Fruit fly (Drosophila melanogaster): ENCODE data around the gene fws.
A peak's percentile ranks its signal among the peaks of the same experiment; 100 is the strongest.

Gene fws

dm6 chr2L:17500946-17501451 lies 20.2 kb upstream of the fws start, which contains the start of the genes mEFTs and Dhc36C (continued):
- TF ChIP-seq Asciz (GFP tag; optimal IDR thresholded peaks at IDR 0.05) (no peak), Nf-YA (GFP tag; IDR thresholded peaks at IDR 0.05) (no peak), mld (GFP tag; IDR thresholded peaks at IDR 0.05; ENCODE audit: partially characterized antibody) (peak; percentile 57; the same call in 1 of the 3 replicates), h (optimal IDR thresholded peaks at IDR 0.05) (no peak), CG4282 (GFP tag; optimal IDR thresholded peaks at IDR 0.05) (no peak), oc (tag; optimal IDR thresholded peaks at IDR 0.05) (no peak), Eip74EF (GFP tag; optimal IDR thresholded peaks at IDR 0.05) (no peak), NC2β (GFP tag; optimal IDR thresholded peaks at IDR 0.05) (no peak), org-1 (GFP tag; optimal IDR thresholded peaks at IDR 0.05) (no peak), hbn (GFP tag; IDR thresholded peaks at IDR 0.05; ENCODE audit: partially characterized antibody) (peak; percentile 60), CG10366 (GFP tag; IDR thresholded peaks at IDR 0.05) (no peak), crp (GFP tag; optimal IDR thresholded peaks at IDR 0.05) (peak; percentile 82 to 97), Mad (GFP tag; optimal IDR thresholded peaks at IDR 0.05) (no peak), CG34376 (GFP tag; optimal IDR thresholded peaks at IDR 0.05) (no peak), MESR4 (GFP tag; optimal IDR thresholded peaks at IDR 0.05) (peak; percentile 66), phol (tag; optimal IDR thresholded peaks at IDR 0.05) (peak; percentile 56), CG11560 (tag; IDR thresholded peaks at IDR 0.05) (no peak; the same call in 2 of the 3 replicates), CG12236 (GFP tag; optimal IDR thresholded peaks at IDR 0.05) (no peak), CG18011 (GFP tag; optimal IDR thresholded peaks at IDR 0.05) (no peak), CG15479 (GFP tag; optimal IDR thresholded peaks at IDR 0.05) (peak; percentile 77), ERR (GFP tag; optimal IDR thresholded peaks at IDR 0.05) (no peak), grau (tag; optimal IDR thresholded peaks at IDR 0.05) (no peak), cg (GFP tag; optimal IDR thresholded peaks at IDR 0.05) (no peak), CG8290 (GFP tag; optimal IDR thresholded peaks at IDR 0.05) (no peak), CG8290 (tag; optimal IDR thresholded peaks at IDR 0.05) (peak in 1 of 2 experiments; percentile 40), Dp (GFP tag; optimal IDR thresholded peaks at IDR 0.05) (peak; percentile 78), BEAF-32 (GFP tag; optimal IDR thresholded peaks at IDR 0.05) (peak; percentile 86), ham (GFP tag; IDR thresholded peaks at IDR 0.05) (no peak), CG8388 (GFP tag; optimal IDR thresholded peaks at IDR 0.05) (no peak), CG13624 (GFP tag; optimal IDR thresholded peaks at IDR 0.05) (no peak), exex (tag; optimal IDR thresholded peaks at IDR 0.05) (no peak), Dip3 (GFP tag; optimal IDR thresholded peaks at IDR 0.05) (no peak), CG7839 (tag; optimal IDR thresholded peaks at IDR 0.05) (no peak), HLH3B (GFP tag; IDR thresholded peaks at IDR 0.05) (no peak), slbo (GFP tag; IDR thresholded peaks at IDR 0.05) (peak; percentile 39), CG17912 (GFP tag; optimal IDR thresholded peaks at IDR 0.05) (no peak), CG33213 (GFP tag; optimal IDR thresholded peaks at IDR 0.05) (no peak), CG4404 (GFP tag; IDR thresholded peaks at IDR 0.05) (no peak), CG11247 (GFP tag; IDR thresholded peaks at IDR 0.05) (no peak), CG14014 (GFP tag; IDR thresholded peaks at IDR 0.05) (no peak), Ptx1 (GFP tag; IDR thresholded peaks at IDR 0.05) (no peak), Lhr (GFP tag; optimal IDR thresholded peaks at IDR 0.05) (peak; percentile 58), Doc2 (GFP tag; IDR thresholded peaks at IDR 0.05) (no peak), stc (GFP tag; IDR thresholded peaks at IDR 0.05) (0 out of 2 replicates have a peak, but pooled peaks have one; percentile 13), nmo (GFP tag; optimal IDR thresholded peaks at IDR 0.05) (peak; percentile 42), shn (GFP tag; optimal IDR thresholded peaks at IDR 0.05) (no peak), az2 (GFP tag; optimal IDR thresholded peaks at IDR 0.05) (no peak), CG7928 (GFP tag; optimal IDR thresholded peaks at IDR 0.05) (no peak), CG12942 (GFP tag; optimal IDR thresholded peaks at IDR 0.05) (no peak), maf-S (GFP tag; optimal IDR thresholded peaks at IDR 0.05) (no peak), CG2199 (GFP tag; IDR thresholded peaks at IDR 0.05) (no peak)

Data from whole organism, embryonic.